Worm (Caenorhabditis elegans) whole organism, midembryonic: ENCODE data around the gene Y49A10A.2.

Experiments used
- T22C8.4 ChIP-seq: fragments of 200-800 bp; sonication (Bioruptor generic); IDR thresholded peaks from 2 replicates; pipeline ENCODE4 v1.3.6; 2022; ENCODE audit warnings: missing genetic modification characterization, missing compliant biosample characterization
- cog-1 ChIP-seq: sonication (generic microtip); optimal IDR thresholded peaks from 2 replicates; lab custom pipeline; 2016; ENCODE audit warnings: missing genetic modification characterization, missing compliant biosample characterization
- flt-1 ChIP-seq: fragments of 200-800 bp; sonication (Bioruptor generic); IDR thresholded peaks from 2 replicates; pipeline ENCODE4 v1.3.6; 2022; ENCODE audit warnings: missing genetic modification characterization, missing compliant biosample characterization
- klf-2 ChIP-seq: fragments of 200-800 bp; sonication (Bioruptor generic); conservative IDR thresholded peaks from 2 replicates; pipeline ENCODE4 v1.3.6; 2022; ENCODE audit warnings: missing genetic modification reagents, missing genetic modification characterization, missing compliant biosample characterization
- med-1 ChIP-seq: sonication (generic microtip); optimal IDR thresholded peaks from 2 replicates; lab custom pipeline; 2017; ENCODE audit warnings: missing genetic modification characterization, mild to moderate bottlenecking, missing compliant biosample characterization, antibody characterized with exemption, missing genetic modification reagents; ENCODE audit not compliant: insufficient read depth
- ref-1 ChIP-seq: fragments of 200-800 bp; sonication (Bioruptor generic); conservative IDR thresholded peaks from 2 replicates; pipeline ENCODE4 v1.3.6; 2022; ENCODE audit warnings: missing genetic modification reagents, missing genetic modification characterization, missing compliant biosample characterization
- tab-1 ChIP-seq: fragments of 200-800 bp; sonication (Bioruptor generic); IDR thresholded peaks from 2 replicates; pipeline ENCODE4 v1.3.6; 2022; ENCODE audit warnings: missing genetic modification characterization, missing compliant biosample characterization
- ztf-23 ChIP-seq: fragments of 200-800 bp; sonication (Bioruptor generic); IDR thresholded peaks from 2 replicates; pipeline ENCODE4 v1.3.6; 2022; ENCODE audit warnings: missing genetic modification reagents, missing genetic modification characterization, missing compliant biosample characterization
- ztf-29 ChIP-seq: fragments of 200-800 bp; sonication (Bioruptor generic); IDR thresholded peaks from 2 replicates; pipeline ENCODE4 v1.3.6; 2022; ENCODE audit warnings: missing genetic modification reagents, missing genetic modification characterization, missing compliant biosample characterization

- TF ChIP-seq ztf-29 (GFP tag; lab: Robert Waterston, UW), result no peak
- no peak for TF ChIP-seq cog-1
- TF ChIP-seq T22C8.4 (GFP tag; lab: Robert Waterston, UW), result no peak
- TF ChIP-seq ref-1 (GFP tag; lab: Robert Waterston, UW), result no peak
- no peak for TF ChIP-seq klf-2 (GFP tag; lab: Robert Waterston, UW)
- TF ChIP-seq flt-1 (GFP tag; lab: Robert Waterston, UW), result no peak
- TF ChIP-seq med-1 (GFP tag; lab: Kevin White, UChicago), result no peak
- no peak for TF ChIP-seq ztf-23 (GFP tag; lab: Robert Waterston, UW)
- TF ChIP-seq tab-1, result no peak
Measured at ce11 chrX:10406850-10407249, 34.4 kb upstream of the Y49A10A.2 start, which contains the start of gene ZC504.1.
